Fruit fly (Drosophila melanogaster): Measurements from ENCODE around the gene Rpn3.

The Rpn3 gene

dm6 chr2L:19010566-19010965 is 41.0 kb upstream of the Rpn3 start, which contains the start of gene robl37BC:
TSS of gene robl37BC (plus strand) at chr2L:19010866.
- no peak for TF ChIP-seq CG8301 (tag; optimal IDR thresholded peaks at IDR 0.05)
- no peak for TF ChIP-seq EcR (GFP tag; optimal IDR thresholded peaks at IDR 0.05)
- TF ChIP-seq Pif1A (GFP tag; optimal IDR thresholded peaks at IDR 0.05), result no peak
- no peak for TF ChIP-seq CG14655 (GFP tag; optimal IDR thresholded peaks at IDR 0.05)
- no peak for TF ChIP-seq Pif1B (GFP tag; optimal IDR thresholded peaks at IDR 0.05)
- no peak for TF ChIP-seq rn (GFP tag; IDR thresholded peaks at IDR 0.05)
- no peak for TF ChIP-seq D1 (tag; optimal IDR thresholded peaks at IDR 0.05)
- TF ChIP-seq Ets98B (GFP tag; IDR thresholded peaks at IDR 0.05), result no peak
- TF ChIP-seq Snoo (tag; optimal IDR thresholded peaks at IDR 0.05), result no peak
- TF ChIP-seq CG13204 (GFP tag; optimal IDR thresholded peaks at IDR 0.05), result no peak
- TF ChIP-seq CG8159 (tag; optimal IDR thresholded peaks at IDR 0.05), result no peak
- TF ChIP-seq CG12605 (GFP tag; IDR thresholded peaks at IDR 0.05), result no peak
- no peak for TF ChIP-seq CG15710 (tag; optimal IDR thresholded peaks at IDR 0.05)
- no peak for TF ChIP-seq CG34367 (tag; optimal IDR thresholded peaks at IDR 0.05)

- TF ChIP-seq CG4496 (GFP tag; IDR thresholded peaks at IDR 0.05) (peak; percentile 67; the same call in 2 of the 3 replicates), CG12605 (GFP tag; IDR thresholded peaks at IDR 0.05) (peak; percentile 54; the same call in 1 of the 2 replicates), fd96Ca (GFP tag; IDR thresholded peaks at IDR 0.05) (peak; percentile 81), CG9948 (tag; optimal IDR thresholded peaks at IDR 0.05) (peak; percentile 66), Snoo (tag; optimal IDR thresholded peaks at IDR 0.05) (peak; percentile 48), CG17806 (tag; optimal IDR thresholded peaks at IDR 0.05) (peak; percentile 74), CG34367 (tag; optimal IDR thresholded peaks at IDR 0.05) (peak; percentile 75), CG8159 (tag; optimal IDR thresholded peaks at IDR 0.05) (peak; percentile 80), Pif1B (GFP tag; optimal IDR thresholded peaks at IDR 0.05) (peak; percentile 42), Ets98B (GFP tag; IDR thresholded peaks at IDR 0.05) (peak; percentile 62; the same call in 1 of the 2 replicates), CG10348 (GFP tag; IDR thresholded peaks at IDR 0.05) (peak; percentile 32; the same call in 1 of the 2 replicates), D1 (tag; optimal IDR thresholded peaks at IDR 0.05) (no peak), gl (tag; optimal IDR thresholded peaks at IDR 0.05) (peak; percentile 46), Pif1A (GFP tag; optimal IDR thresholded peaks at IDR 0.05) (peak; percentile 76), EcR (GFP tag; optimal IDR thresholded peaks at IDR 0.05) (no peak), rn (GFP tag; IDR thresholded peaks at IDR 0.05) (0 out of 2 replicates have a peak, but pooled peaks have one; percentile 34), CG15710 (tag; optimal IDR thresholded peaks at IDR 0.05) (peak; percentile 76), CG8301 (tag; optimal IDR thresholded peaks at IDR 0.05) (peak; percentile 61), CG14655 (GFP tag; optimal IDR thresholded peaks at IDR 0.05) (peak; percentile 69), CG13204 (GFP tag; optimal IDR thresholded peaks at IDR 0.05) (peak; percentile 61), CG32121 (GFP tag; IDR thresholded peaks at IDR 0.05) (peak; percentile 76)
Observed at dm6 chr2L:19011895-19012645, 39.5 kb upstream of the Rpn3 start.

DNA sequence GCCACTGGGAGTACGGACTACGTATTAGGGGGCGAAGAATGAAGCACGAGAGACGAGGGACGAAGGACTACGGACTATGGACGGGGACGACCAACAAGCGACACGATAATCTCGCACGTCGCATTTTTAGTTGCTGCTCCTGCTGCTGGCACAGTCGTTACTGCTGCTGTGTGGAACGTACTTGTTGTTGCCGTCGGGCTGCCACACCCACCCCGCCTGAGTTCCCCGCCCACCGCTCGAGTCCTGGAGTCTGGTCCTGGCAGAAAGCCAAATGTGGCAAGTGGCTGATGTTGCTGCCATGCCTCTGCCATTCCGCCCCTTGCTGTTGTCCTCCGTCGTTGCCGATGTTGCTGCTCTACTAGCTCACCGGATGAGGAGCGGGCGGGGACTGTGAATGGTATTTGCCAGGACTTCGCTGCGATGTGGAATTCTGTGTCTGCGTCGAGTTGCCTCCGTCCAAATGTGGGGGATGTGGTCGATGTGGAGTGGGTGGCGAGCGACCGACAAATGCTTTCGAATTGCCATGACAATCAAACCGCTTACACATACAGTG is 38.7 kb upstream of the Rpn3 start:
- TF ChIP-seq CG8301 (tag; optimal IDR thresholded peaks at IDR 0.05) (no peak), CG13204 (GFP tag; optimal IDR thresholded peaks at IDR 0.05) (peak; percentile 64)

- TF ChIP-seq gl (tag; optimal IDR thresholded peaks at IDR 0.05) (no peak), CG8301 (tag; optimal IDR thresholded peaks at IDR 0.05) (peak; percentile 35), Pif1A (GFP tag; optimal IDR thresholded peaks at IDR 0.05) (peak; percentile 10), D1 (tag; optimal IDR thresholded peaks at IDR 0.05) (no peak), CG9948 (tag; optimal IDR thresholded peaks at IDR 0.05) (peak; percentile 55), CG4496 (GFP tag; IDR thresholded peaks at IDR 0.05) (peak; percentile 40; the same call in 1 of the 3 replicates), Snoo (tag; optimal IDR thresholded peaks at IDR 0.05) (peak; percentile 24), CG34367 (tag; optimal IDR thresholded peaks at IDR 0.05) (peak; percentile 39), Pif1B (GFP tag; optimal IDR thresholded peaks at IDR 0.05) (peak; percentile 4), CG15710 (tag; optimal IDR thresholded peaks at IDR 0.05) (peak; percentile 67), EcR (GFP tag; optimal IDR thresholded peaks at IDR 0.05) (no peak), CG8159 (tag; optimal IDR thresholded peaks at IDR 0.05) (peak; percentile 76), CG14655 (GFP tag; optimal IDR thresholded peaks at IDR 0.05) (peak; percentile 58), CG17806 (tag; optimal IDR thresholded peaks at IDR 0.05) (peak; percentile 57), fd96Ca (GFP tag; IDR thresholded peaks at IDR 0.05) (no peak)
Observed at dm6 chr2L:19014032-19014880, 37.3 kb upstream of the Rpn3 start.

- TF ChIP-seq CG10348 (GFP tag; IDR thresholded peaks at IDR 0.05) (no peak), CG8159 (tag; optimal IDR thresholded peaks at IDR 0.05) (no peak), CG8301 (tag; optimal IDR thresholded peaks at IDR 0.05) (no peak), Snoo (tag; optimal IDR thresholded peaks at IDR 0.05) (no peak), CG13204 (GFP tag; optimal IDR thresholded peaks at IDR 0.05) (no peak), CG4496 (GFP tag; IDR thresholded peaks at IDR 0.05) (no peak), CG34367 (tag; optimal IDR thresholded peaks at IDR 0.05) (no peak), CG32121 (GFP tag; IDR thresholded peaks at IDR 0.05) (no peak), Pif1B (GFP tag; optimal IDR thresholded peaks at IDR 0.05) (no peak), CG14655 (GFP tag; optimal IDR thresholded peaks at IDR 0.05) (no peak), Pif1A (GFP tag; optimal IDR thresholded peaks at IDR 0.05) (no peak), D1 (tag; optimal IDR thresholded peaks at IDR 0.05) (no peak), CG17806 (tag; optimal IDR thresholded peaks at IDR 0.05) (no peak), CG9948 (tag; optimal IDR thresholded peaks at IDR 0.05) (no peak), gl (tag; optimal IDR thresholded peaks at IDR 0.05) (no peak)
Observed at dm6 chr2L:19014881-19015366, 36.7 kb upstream of the Rpn3 start.
